Worm (Caenorhabditis elegans): ENCODE results near the gene Y43F8B.7.

Gene Y43F8B.7

ce11 chrV:19522551-19523137 lies 32.1 kb downstream of the Y43F8B.7 start:
- TF ChIP-seq hlh-30 (tag; optimal IDR thresholded peaks at IDR 0.05; ENCODE audit: insufficient read depth) (peak; percentile 56), T23F11.4 (GFP tag; optimal IDR thresholded peaks at IDR 0.05) (peak; percentile 70), madf-2 (tag; optimal IDR thresholded peaks at IDR 0.05) (peak; percentile 63), fkh-10 (GFP tag; optimal IDR thresholded peaks at IDR 0.05) (no peak), ceh-6 (GFP tag; optimal IDR thresholded peaks at IDR 0.05) (peak; percentile 32), sox-4 (tag; optimal IDR thresholded peaks at IDR 0.05) (peak; percentile 21), sox-2 (GFP tag; IDR thresholded peaks at IDR 0.05) (peak; percentile 72), ahr-1 (tag; optimal IDR thresholded peaks at IDR 0.05) (no peak), ceh-14 (tag; optimal IDR thresholded peaks at IDR 0.05) (peak; percentile 58), lim-6 (tag; optimal IDR thresholded peaks at IDR 0.05) (no peak), mec-3 (tag; optimal IDR thresholded peaks at IDR 0.05; ENCODE audit: borderline replicate concordance) (no peak), pat-9 (tag; optimal IDR thresholded peaks at IDR 0.05) (peak; percentile 48), ceh-30 (tag; optimal IDR thresholded peaks at IDR 0.05) (peak; percentile 52), ztf-16 (tag; optimal IDR thresholded peaks at IDR 0.05) (peak; percentile 70), ceh-24 (tag; optimal IDR thresholded peaks at IDR 0.05) (peak; percentile 12), ceh-19 (GFP tag; optimal IDR thresholded peaks at IDR 0.05) (peak; percentile 75), pha-2 (tag; optimal IDR thresholded peaks at IDR 0.05) (peak; percentile 90), ceh-34 (tag; optimal IDR thresholded peaks at IDR 0.05) (peak; percentile 89), dve-1 (tag; optimal IDR thresholded peaks at IDR 0.05) (peak; percentile 68), ttx-3 (tag; optimal IDR thresholded peaks at IDR 0.05) (no peak), hlh-8 (tag; optimal IDR thresholded peaks at IDR 0.05) (peak; percentile 4), che-1 (tag; optimal IDR thresholded peaks at IDR 0.05) (peak; percentile 54), ets-4 (tag; optimal IDR thresholded peaks at IDR 0.05) (no peak), sdc-2 (tag; optimal IDR thresholded peaks at IDR 0.05) (no peak), unc-42 (tag; optimal IDR thresholded peaks at IDR 0.05) (peak; percentile 50), hlh-13 (GFP tag; optimal IDR thresholded peaks at IDR 0.05) (peak; percentile 43), nhr-232 (tag; optimal IDR thresholded peaks at IDR 0.05) (no peak), C08G9.2 (tag; optimal IDR thresholded peaks at IDR 0.05) (peak; percentile 57), pag-3 (tag; optimal IDR thresholded peaks at IDR 0.05; ENCODE audit: borderline replicate concordance) (peak; percentile 11), ceh-18 (tag; optimal IDR thresholded peaks at IDR 0.05) (peak; percentile 69), zip-5 (tag; optimal IDR thresholded peaks at IDR 0.05) (no peak), ceh-22 (tag; optimal IDR thresholded peaks at IDR 0.05) (no peak), pha-4 (tag; optimal IDR thresholded peaks at IDR 0.05) (no peak), npax-4 (tag; optimal IDR thresholded peaks at IDR 0.05) (no peak), nfya-1 (tag; optimal IDR thresholded peaks at IDR 0.05) (peak; percentile 92), C38D4.7 (GFP tag; optimal IDR thresholded peaks at IDR 0.05) (peak; percentile 60), pqm-1 (tag; optimal IDR thresholded peaks at IDR 0.05) (no peak), pax-1 (tag; optimal IDR thresholded peaks at IDR 0.05) (peak; percentile 70), syd-9 (tag; optimal IDR thresholded peaks at IDR 0.05) (peak; percentile 42), unc-86 (tag; optimal IDR thresholded peaks at IDR 0.05) (no peak), hlh-15 (tag; optimal IDR thresholded peaks at IDR 0.05) (no peak), rnt-1 (tag; optimal IDR thresholded peaks at IDR 0.05) (peak; percentile 76), ceh-9 (tag; optimal IDR thresholded peaks at IDR 0.05) (no peak), pros-1 (tag; optimal IDR thresholded peaks at IDR 0.05) (peak; percentile 91), unc-55 (GFP tag; optimal IDR thresholded peaks at IDR 0.05) (peak; percentile 100), ceh-45 (GFP tag; IDR thresholded peaks at IDR 0.05) (no peak), gmeb-2 (tag; optimal IDR thresholded peaks at IDR 0.05) (peak; percentile 29), dmd-4 (tag; optimal IDR thresholded peaks at IDR 0.05; ENCODE audit: borderline replicate concordance) (peak; percentile 37), fax-1 (tag; optimal IDR thresholded peaks at IDR 0.05) (no peak), tbx-2 (tag; optimal IDR thresholded peaks at IDR 0.05) (peak; percentile 76), F13H6.1 (tag; optimal IDR thresholded peaks at IDR 0.05) (no peak), elt-4 (tag; optimal IDR thresholded peaks at IDR 0.05) (no peak), ref-2 (tag; optimal IDR thresholded peaks at IDR 0.05) (peak; percentile 90)

Data from whole organism, late embryonic.